Worm (Caenorhabditis elegans) whole organism, young adult: ENCODE measurements around the gene lips-2.

Experiments
- B0019.2 ChIP-seq: fragments of 200-800 bp; sonication (Bioruptor generic); conservative IDR thresholded peaks from 2 replicates; pipeline ENCODE4 v1.3.6; 2022; ENCODE audit warnings: missing genetic modification reagents, missing genetic modification characterization, missing compliant biosample characterization
- F10E7.11 ChIP-seq: sonication (generic microtip); optimal IDR thresholded peaks from 2 replicates; lab custom pipeline; 2017; ENCODE audit warnings: mild to moderate bottlenecking, missing genetic modification characterization, moderate library complexity, missing compliant biosample characterization
- F37B4.10 ChIP-seq: fragments of 200-800 bp; sonication (Bioruptor generic); IDR thresholded peaks from 2 replicates; pipeline ENCODE4 v1.3.6; 2022; ENCODE audit warnings: missing genetic modification characterization, missing compliant biosample characterization
- F49E8.2 ChIP-seq: sonication (generic microtip); optimal IDR thresholded peaks from 3 replicates; lab custom pipeline; 2017; ENCODE audit warnings: missing genetic modification characterization, mild to moderate bottlenecking, missing compliant biosample characterization, antibody characterized with exemption, moderate library complexity; ENCODE audit not compliant: insufficient read depth
- F55B11.4 ChIP-seq: sonication (generic microtip); optimal IDR thresholded peaks from 2 replicates; lab custom pipeline; 2016; ENCODE audit warnings: missing compliant biosample characterization, missing genetic modification characterization, borderline replicate concordance; ENCODE audit not compliant: insufficient read depth
- F57A8.1 ChIP-seq: fragments of 200-800 bp; sonication (Bioruptor generic); optimal IDR thresholded peaks from 2 replicates; lab custom pipeline; 2018; ENCODE audit warnings: mild to moderate bottlenecking, missing genetic modification characterization, moderate library complexity, missing compliant biosample characterization
- K11D2.4 ChIP-seq: fragments of 200-800 bp; sonication (Bioruptor generic); IDR thresholded peaks from 2 replicates; pipeline ENCODE4 v1.3.6; 2022; ENCODE audit warnings: missing genetic modification reagents, missing genetic modification characterization, missing compliant biosample characterization
- T07F8.4 ChIP-seq: sonication (generic microtip); optimal IDR thresholded peaks from 2 replicates; lab custom pipeline; 2016; ENCODE audit warnings: mild to moderate bottlenecking, missing genetic modification characterization, moderate library complexity, missing compliant biosample characterization
- Y79H2A.3 ChIP-seq: fragments of 200-800 bp; sonication (Bioruptor generic); conservative IDR thresholded peaks from 2 replicates; pipeline ENCODE4 v1.3.6; 2022; ENCODE audit warnings: missing genetic modification reagents, missing genetic modification characterization, missing compliant biosample characterization
- ZK185.1 ChIP-seq: sonication (generic microtip); optimal IDR thresholded peaks from 2 replicates; lab custom pipeline; 2016; ENCODE audit warnings: mild to moderate bottlenecking, missing genetic modification characterization, missing compliant biosample characterization; ENCODE audit not compliant: poor library complexity, severe bottlenecking
- aptf-3 ChIP-seq: fragments of 200-800 bp; sonication (Bioruptor generic); IDR thresholded peaks from 2 replicates; pipeline ENCODE4 v1.3.6; 2022; ENCODE audit warnings: missing genetic modification characterization, missing compliant biosample characterization
- attf-3 ChIP-seq: fragments of 200-800 bp; sonication (Bioruptor generic); conservative IDR thresholded peaks from 2 replicates; pipeline ENCODE4 v1.3.6; 2022; ENCODE audit warnings: missing genetic modification reagents, missing genetic modification characterization, missing compliant biosample characterization
- attf-6 ChIP-seq: fragments of 200-800 bp; sonication (Bioruptor generic); IDR thresholded peaks from 2 replicates; pipeline ENCODE4 v1.3.6; 2022; ENCODE audit warnings: missing genetic modification reagents, missing genetic modification characterization, missing compliant biosample characterization
- bed-2 ChIP-seq: fragments of 200-800 bp; sonication (Bioruptor generic); IDR thresholded peaks from 2 replicates; pipeline ENCODE4 v1.3.6; 2022; ENCODE audit warnings: missing genetic modification reagents, missing genetic modification characterization, missing compliant biosample characterization
- cebp-1 ChIP-seq, 2 experiments: fragments of 200-800 bp in 1 of 2; sonication (Bioruptor generic) in 1 of 2; sonication (generic microtip) in 1 of 2; IDR thresholded peaks in 1 of 2; optimal IDR thresholded peaks in 1 of 2; 2 replicates each; pipeline versions ENCODE4 v1.3.6 to Lab custom; 2017 to 2022; ENCODE audit warnings: missing compliant biosample characterization in 2 of 2, missing genetic modification characterization in 2 of 2, mild to moderate bottlenecking in 1 of 2, missing genetic modification reagents in 1 of 2, moderate library complexity in 1 of 2
- ceh-100 ChIP-seq: fragments of 200-800 bp; sonication (Bioruptor generic); IDR thresholded peaks from 2 replicates; pipeline ENCODE4 v1.3.6; 2022; ENCODE audit warnings: missing genetic modification reagents, missing genetic modification characterization, missing compliant biosample characterization
- ceh-27 ChIP-seq: fragments of 200-800 bp; sonication (Bioruptor generic); optimal IDR thresholded peaks from 2 replicates; lab custom pipeline; 2018; ENCODE audit warnings: mild to moderate bottlenecking, missing genetic modification characterization, moderate library complexity, missing compliant biosample characterization
- hmg-1.2 ChIP-seq: fragments of 200-800 bp; sonication (Bioruptor generic); IDR thresholded peaks from 2 replicates; pipeline ENCODE4 v1.3.6; 2022; ENCODE audit warnings: missing genetic modification reagents, missing genetic modification characterization, missing compliant biosample characterization
- hrde-1 ChIP-seq: sonication (generic microtip); optimal IDR thresholded peaks from 2 replicates; lab custom pipeline; 2016; ENCODE audit warnings: missing genetic modification characterization, mild to moderate bottlenecking, missing compliant biosample characterization, moderate library complexity, missing genotype, missing genetic modification reagents, borderline replicate concordance
- lag-1 ChIP-seq: fragments of 200-800 bp; sonication (Bioruptor generic); IDR thresholded peaks from 2 replicates; pipeline ENCODE4 v1.3.6; 2022; ENCODE audit warnings: missing genetic modification reagents, missing genetic modification characterization, missing compliant biosample characterization
- lin-26 ChIP-seq: fragments of 200-800 bp; sonication (Bioruptor generic); IDR thresholded peaks from 2 replicates; pipeline ENCODE4 v1.3.6; 2022; ENCODE audit warnings: missing genetic modification reagents, missing genetic modification characterization, missing compliant biosample characterization
- lin-54 ChIP-seq: fragments of 200-800 bp; sonication (Bioruptor generic); optimal IDR thresholded peaks from 2 replicates; lab custom pipeline; 2018; ENCODE audit warnings: mild to moderate bottlenecking, missing genetic modification characterization, missing compliant biosample characterization
- lir-1 ChIP-seq: fragments of 200-800 bp; sonication (Bioruptor generic); conservative IDR thresholded peaks from 2 replicates; pipeline ENCODE4 v1.3.6; 2022; ENCODE audit warnings: missing genetic modification reagents, missing genetic modification characterization, missing compliant biosample characterization
- madf-10 ChIP-seq: sonication (generic microtip); optimal IDR thresholded peaks from 2 replicates; lab custom pipeline; 2016; ENCODE audit warnings: mild to moderate bottlenecking, missing genetic modification characterization, missing compliant biosample characterization
- madf-8 ChIP-seq: fragments of 200-800 bp; sonication (Bioruptor generic); conservative IDR thresholded peaks from 2 replicates; pipeline ENCODE4 v1.3.6; 2022; ENCODE audit warnings: missing genetic modification reagents, missing genetic modification characterization, missing compliant biosample characterization
- mxl-1 ChIP-seq: sonication (generic microtip); optimal IDR thresholded peaks from 2 replicates; lab custom pipeline; 2016; ENCODE audit warnings: missing genetic modification characterization, missing compliant biosample characterization
- nhr-179 ChIP-seq: sonication (generic microtip); optimal IDR thresholded peaks from 2 replicates; lab custom pipeline; 2016; ENCODE audit warnings: mild to moderate bottlenecking, missing genetic modification characterization, missing compliant biosample characterization
- nhr-80 ChIP-seq: sonication (generic microtip); optimal IDR thresholded peaks from 2 replicates; lab custom pipeline; 2016; ENCODE audit warnings: missing genetic modification characterization, missing compliant biosample characterization
- nhr-90 ChIP-seq: sonication (generic microtip); optimal IDR thresholded peaks from 2 replicates; lab custom pipeline; 2016; ENCODE audit warnings: missing genotype, mild to moderate bottlenecking, missing genetic modification characterization, missing compliant biosample characterization
- rec-8 ChIP-seq, 2 experiments: sonication (generic microtip); optimal IDR thresholded peaks; 2 replicates each; lab custom pipeline; 2016; ENCODE audit warnings: mild to moderate bottlenecking in 2 of 2, missing genetic modification characterization in 2 of 2, missing genetic modification reagents in 2 of 2, missing genotype in 2 of 2, missing biosample characterization in 1 of 2, missing compliant biosample characterization in 1 of 2, moderate library complexity in 1 of 2
- repo-1 ChIP-seq: sonication (generic microtip); optimal IDR thresholded peaks from 2 replicates; lab custom pipeline; 2017; ENCODE audit warnings: mild to moderate bottlenecking, missing genetic modification characterization, missing compliant biosample characterization
- unc-130 ChIP-seq: sonication (generic microtip); optimal IDR thresholded peaks from 2 replicates; lab custom pipeline; 2016; ENCODE audit warnings: missing genetic modification reagents, missing genetic modification characterization, missing compliant biosample characterization
- unc-62 ChIP-seq: fragments of 150-350 bp; optimal IDR thresholded peaks from 2 replicates; lab custom pipeline; 2014; ENCODE audit warnings: missing biosample characterization, missing genetic modification reagents, missing genetic modification characterization

The lips-2 gene

DNA sequence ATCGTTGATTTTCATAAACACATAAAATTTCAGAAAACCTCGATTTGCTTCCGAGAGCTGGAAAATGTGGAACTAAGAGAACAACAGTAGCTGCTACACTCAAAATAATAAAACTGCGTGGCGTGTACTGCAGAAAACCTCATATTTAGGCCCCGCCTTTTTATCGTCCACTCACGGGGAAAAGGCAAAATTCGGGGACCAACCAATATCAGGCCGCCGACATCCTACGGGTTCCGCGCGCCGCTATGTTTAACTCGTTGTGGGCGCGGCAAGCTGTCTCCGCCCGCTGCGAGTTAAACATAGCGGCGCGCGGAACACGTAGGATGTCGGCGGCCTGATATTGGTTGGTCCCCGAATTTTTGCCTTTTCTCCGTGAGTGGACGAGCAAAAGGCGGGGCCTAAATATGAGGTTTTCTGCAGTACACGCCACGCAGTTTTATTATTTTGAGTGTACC lies 22.5 kb downstream of the lips-2 start, which contains the start of gene F17A2.16:
F17A2.16 (plus strand) TSS at position 405 of the 455 bp plus-strand sequence.
- TF ChIP-seq attf-6 (GFP tag; lab: Robert Waterston, UW), result peak; percentile 86
- TF ChIP-seq, all 124 proteins: peak for 1; not testable (repeated sequence) for 123

DNA sequence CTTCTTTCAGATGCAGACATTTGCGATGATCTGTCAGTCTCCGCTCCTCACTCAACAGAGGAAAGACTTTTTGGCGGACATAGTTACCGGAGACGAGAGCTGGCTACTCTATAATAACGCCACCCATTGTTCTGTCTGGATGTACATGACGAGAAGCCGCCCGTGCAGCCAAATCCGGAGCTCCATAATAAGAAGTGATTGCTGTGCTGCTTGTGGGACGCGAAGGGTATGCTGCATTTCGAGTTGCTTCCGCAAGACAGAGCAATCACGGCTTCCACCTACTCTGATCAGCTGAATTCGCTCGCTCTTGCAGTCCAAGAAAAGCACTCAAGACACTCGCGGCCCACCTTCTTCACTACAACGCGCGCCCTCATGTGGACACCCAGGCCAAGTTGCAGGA lies 28.2 kb downstream of the lips-2 start:
- no peak for TF ChIP-seq attf-3 (GFP tag; lab: Robert Waterston, UW)
- TF ChIP-seq T07F8.4, result no peak
- no peak for TF ChIP-seq hrde-1 (tag; lab: Kevin White, UChicago)
- peak; percentile 59; the same call in 1 of the 2 replicates for TF ChIP-seq bed-2
- TF ChIP-seq F10E7.11, result no peak
- no peak; the same call in none of the 2 replicates for TF ChIP-seq madf-8 (GFP tag; lab: Robert Waterston, UW)
- TF ChIP-seq lin-26 (GFP tag; lab: Robert Waterston, UW), result no peak
- TF ChIP-seq K11D2.4, result peak; percentile 52; the same call in 1 of the 2 replicates
- TF ChIP-seq madf-10 (tag; lab: Kevin White, UChicago), result no peak
- no peak for TF ChIP-seq ceh-27 (GFP tag; lab: Kevin White, UChicago)
- no peak for TF ChIP-seq nhr-80 (tag; lab: Kevin White, UChicago)
- no peak for TF ChIP-seq nhr-90 (tag; lab: Kevin White, UChicago)
- TF ChIP-seq lir-1 (GFP tag; lab: Robert Waterston, UW), result peak; percentile 57; the same call in 1 of the 2 replicates
- no peak for TF ChIP-seq F57A8.1 (GFP tag; lab: Kevin White, UChicago)
- no peak for TF ChIP-seq lin-54 (GFP tag; lab: Kevin White, UChicago)
- TF ChIP-seq F55B11.4 (tag; lab: Kevin White, UChicago), result no peak
- no peak for TF ChIP-seq cebp-1 (GFP tag; IDR thresholded peaks at IDR 0.05; lab: Robert Waterston, UW)
- TF ChIP-seq cebp-1 (tag; optimal IDR thresholded peaks at IDR 0.05; lab: Kevin White, UChicago), result no peak

- no peak for TF ChIP-seq ceh-100 (GFP tag; lab: Robert Waterston, UW)
- no peak for TF ChIP-seq unc-62 (GFP tag; lab: Kevin White, UChicago)
- no peak for TF ChIP-seq mxl-1
- TF ChIP-seq nhr-179, result no peak
Measured at ce11 chrX:12314395-12314794, 28.8 kb downstream of the lips-2 start.

DNA sequence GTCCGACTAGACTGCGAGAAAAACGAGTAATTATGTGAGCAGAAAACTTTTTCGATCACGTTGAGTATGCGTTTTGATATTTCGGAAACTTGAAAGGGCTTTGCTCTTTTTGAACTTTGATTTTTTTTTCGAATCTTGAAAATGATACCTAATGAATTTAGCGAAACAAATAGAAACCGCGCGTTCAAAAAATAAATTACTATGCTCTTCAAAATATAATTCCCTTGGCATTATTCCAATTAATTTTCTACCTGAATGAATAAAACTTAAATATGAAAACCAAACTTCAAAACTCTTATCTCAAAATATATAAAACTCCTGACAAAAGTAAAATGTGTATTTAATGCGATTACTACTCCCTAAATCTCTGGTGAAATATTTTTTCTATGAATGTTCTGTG lies 29.7 kb downstream of the lips-2 start, which contains the start of gene xtr-2:
xtr-2 (plus strand) TSS at position 301 of the 400 bp plus-strand sequence.
- no peak for TF ChIP-seq unc-130
- no peak for TF ChIP-seq F49E8.2 (tag; lab: Kevin White, UChicago)
- TF ChIP-seq hrde-1 (tag; lab: Kevin White, UChicago), result no peak
- no peak for TF ChIP-seq Y79H2A.3 (GFP tag; lab: Robert Waterston, UW)
- no peak for TF ChIP-seq hmg-1.2 (GFP tag; lab: Robert Waterston, UW)
- TF ChIP-seq ZK185.1 (tag; lab: Kevin White, UChicago), result no peak
- TF ChIP-seq unc-62 (GFP tag; lab: Kevin White, UChicago), result no peak
- TF ChIP-seq rec-8 (tag; optimal IDR thresholded peaks at IDR 0.05; lab: Kevin White, UChicago), result no peak
- no peak for TF ChIP-seq B0019.2 (GFP tag; lab: Robert Waterston, UW)
- no peak for TF ChIP-seq aptf-3 (GFP tag; lab: Robert Waterston, UW)
- no peak for TF ChIP-seq lag-1 (GFP tag; lab: Robert Waterston, UW)
- TF ChIP-seq repo-1 (tag; lab: Kevin White, UChicago), result no peak
- no peak for TF ChIP-seq F37B4.10 (GFP tag; lab: Robert Waterston, UW)
- TF ChIP-seq F10E7.11, result no peak
